Fruit fly (Drosophila melanogaster) whole organism, embryonic: ENCODE measurements around the gene Osi10a.

Source experiments
- BEAF-32 ChIP-seq: fragments of 200-800 bp; sonication (Bioruptor generic); optimal IDR thresholded peaks from 3 replicates; lab custom pipeline; 2017; ENCODE audit warnings: missing biosample characterization, missing genetic modification characterization, mild to moderate bottlenecking, moderate library complexity, missing genetic modification reagents
- Blimp-1 ChIP-seq: fragments of 200-800 bp; sonication (Bioruptor generic); optimal IDR thresholded peaks from 3 replicates; lab custom pipeline; 2018; ENCODE audit warnings: missing biosample characterization, missing genetic modification characterization, mild to moderate bottlenecking, moderate library complexity, missing genetic modification reagents
- BtbVII ChIP-seq: fragments of 200-800 bp; sonication (Bioruptor generic); optimal IDR thresholded peaks from 3 replicates; lab custom pipeline; 2017; ENCODE audit warnings: missing biosample characterization, mild to moderate bottlenecking, missing genetic modification characterization
- CG10209 ChIP-seq: fragments of 200-800 bp; sonication (Bioruptor generic); optimal IDR thresholded peaks from 3 replicates; lab custom pipeline; 2017; ENCODE audit warnings: missing biosample characterization, mild to moderate bottlenecking, missing genetic modification characterization, missing genetic modification reagents
- CG11093 ChIP-seq: fragments of 200-800 bp; sonication (Bioruptor generic); IDR thresholded peaks from 3 replicates; pipeline ENCODE4 v1.3.6; 2022; ENCODE audit warnings: missing biosample characterization, missing genetic modification characterization
- CG13296 ChIP-seq: fragments of 200-800 bp; sonication (Bioruptor generic); optimal IDR thresholded peaks from 3 replicates; lab custom pipeline; 2018; ENCODE audit warnings: missing biosample characterization, mild to moderate bottlenecking, missing genetic modification characterization
- CG14441 ChIP-seq: fragments of 200-800 bp; sonication (Bioruptor generic); IDR thresholded peaks from 2 replicates; pipeline ENCODE4 v1.3.6; 2022; ENCODE audit warnings: missing biosample characterization, missing genetic modification characterization
- CG14710 ChIP-seq: fragments of 200-800 bp; sonication (Bioruptor generic); optimal IDR thresholded peaks from 3 replicates; lab custom pipeline; 2019; ENCODE audit warnings: missing biosample characterization, mild to moderate bottlenecking, missing genetic modification characterization, moderate library complexity
- CG2199 ChIP-seq: fragments of 200-800 bp; sonication (Bioruptor generic); IDR thresholded peaks from 3 replicates; pipeline ENCODE4 v1.3.6; 2022; ENCODE audit warnings: missing biosample characterization, missing genetic modification characterization
- CG34376 ChIP-seq: fragments of 200-800 bp; sonication (Bioruptor generic); optimal IDR thresholded peaks from 2 replicates; lab custom pipeline; 2018; ENCODE audit warnings: missing biosample characterization, mild to moderate bottlenecking, missing genetic modification characterization
- CG3838 ChIP-seq: fragments of 200-800 bp; sonication (Bioruptor generic); optimal IDR thresholded peaks from 3 replicates; lab custom pipeline; 2016; ENCODE audit warnings: missing biosample characterization, missing genetic modification characterization
- CG4404 ChIP-seq: fragments of 200-800 bp; sonication (Bioruptor generic); IDR thresholded peaks from 2 replicates; pipeline ENCODE4 v1.3.6; 2022; ENCODE audit warnings: missing biosample characterization, missing genetic modification characterization
- CG4820 ChIP-seq: fragments of 200-800 bp; sonication (Bioruptor generic); optimal IDR thresholded peaks from 3 replicates; lab custom pipeline; 2016; ENCODE audit warnings: missing biosample characterization, missing genetic modification characterization
- CG8290 ChIP-seq, 3 experiments: fragments of 200-800 bp; sonication (Bioruptor generic); optimal IDR thresholded peaks; 2 replicates each; lab custom pipeline; 2016 to 2019; ENCODE audit warnings: missing biosample characterization in 3 of 3, missing genetic modification characterization in 3 of 3, mild to moderate bottlenecking in 2 of 3, moderate library complexity in 1 of 3
- CG9817 ChIP-seq: fragments of 200-800 bp; sonication (Bioruptor generic); optimal IDR thresholded peaks from 2 replicates; lab custom pipeline; 2018; ENCODE audit warnings: missing biosample characterization, mild to moderate bottlenecking, missing genetic modification characterization, moderate library complexity
- CG9932 ChIP-seq: fragments of 200-800 bp; sonication (Bioruptor generic); IDR thresholded peaks from 2 replicates; pipeline ENCODE4 v1.3.6; 2022; ENCODE audit warnings: missing biosample characterization, missing genetic modification characterization
- Jarid2 ChIP-seq: fragments of 200-800 bp; sonication (Bioruptor generic); optimal IDR thresholded peaks from 3 replicates; lab custom pipeline; 2017; ENCODE audit warnings: mild to moderate bottlenecking, missing biosample characterization, missing genetic modification reagents, missing genetic modification characterization
- Poxn ChIP-seq: fragments of 200-800 bp; sonication (Bioruptor generic); IDR thresholded peaks from 2 replicates; pipeline ENCODE4 v1.3.6; 2022; ENCODE audit warnings: missing biosample characterization, missing genetic modification characterization
- Six4 ChIP-seq: fragments of 200-800 bp; sonication (Bioruptor generic); optimal IDR thresholded peaks from 2 replicates; lab custom pipeline; 2016; ENCODE audit warnings: missing biosample characterization, missing genetic modification characterization
- Xrp1 ChIP-seq: fragments of 200-800 bp; sonication (Bioruptor generic); IDR thresholded peaks from 2 replicates; pipeline ENCODE4 v1.3.6; 2022; ENCODE audit warnings: missing biosample characterization, missing genetic modification characterization
- aop ChIP-seq: fragments of 200-800 bp; sonication (Bioruptor generic); IDR thresholded peaks from 2 replicates; pipeline ENCODE4 v1.3.6; 2022; ENCODE audit warnings: missing biosample characterization, missing genetic modification characterization
- dmrt99B ChIP-seq: fragments of 200-800 bp; sonication (Bioruptor generic); optimal IDR thresholded peaks from 2 replicates; lab custom pipeline; 2018; ENCODE audit warnings: missing biosample characterization, mild to moderate bottlenecking, missing genetic modification characterization, moderate library complexity
- ken ChIP-seq: fragments of 200-800 bp; sonication (Bioruptor generic); IDR thresholded peaks from 3 replicates; pipeline ENCODE4 v1.3.6; 2022; ENCODE audit warnings: missing biosample characterization, missing genetic modification characterization
- mirr ChIP-seq: fragments of 200-800 bp; sonication (Bioruptor generic); optimal IDR thresholded peaks from 3 replicates; lab custom pipeline; 2018; ENCODE audit warnings: missing biosample characterization, mild to moderate bottlenecking, missing genetic modification characterization
- oc ChIP-seq: fragments of 200-800 bp; sonication (Bioruptor generic); optimal IDR thresholded peaks from 2 replicates; lab custom pipeline; 2018; ENCODE audit warnings: missing biosample characterization, mild to moderate bottlenecking, missing genetic modification characterization, moderate library complexity
- otp ChIP-seq: fragments of 200-800 bp; sonication (Bioruptor generic); IDR thresholded peaks from 3 replicates; pipeline ENCODE4, ENCODE4 v1.3.6; 2022; ENCODE audit warnings: missing biosample characterization, missing genetic modification characterization
- row ChIP-seq: fragments of 200-800 bp; sonication (Bioruptor generic); IDR thresholded peaks from 3 replicates; pipeline ENCODE4 v1.3.6; 2022; ENCODE audit warnings: missing biosample characterization, missing genetic modification characterization
- stc ChIP-seq: fragments of 200-800 bp; sonication (Bioruptor generic); IDR thresholded peaks from 2 replicates; pipeline ENCODE4 v1.3.6; 2022; ENCODE audit warnings: missing biosample characterization, missing genetic modification characterization
- stwl ChIP-seq: fragments of 200-800 bp; sonication (Bioruptor generic); optimal IDR thresholded peaks from 3 replicates; lab custom pipeline; 2018; ENCODE audit warnings: missing biosample characterization, mild to moderate bottlenecking, missing genetic modification characterization, moderate library complexity
- tgo ChIP-seq: fragments of 200-800 bp; sonication (Bioruptor generic); IDR thresholded peaks from 3 replicates; pipeline ENCODE4 v1.3.6; 2022; ENCODE audit warnings: missing biosample characterization, missing genetic modification characterization
- ttk ChIP-seq: fragments of 200-800 bp; sonication (Bioruptor generic); IDR thresholded peaks from 2 replicates; pipeline ENCODE4 v2.1.2; 2022; ENCODE audit warnings: missing biosample characterization, missing genetic modification characterization
- zf30C ChIP-seq: fragments of 200-800 bp; sonication (Bioruptor generic); optimal IDR thresholded peaks from 3 replicates; lab custom pipeline; 2018; ENCODE audit warnings: missing biosample characterization, mild to moderate bottlenecking, missing genetic modification characterization

Osi10a gene

dm6 chr3R:6306584-6306983 lies 42.8 kb downstream of the Osi10a start, which contains the start of gene CG46026:
CG46026 (plus strand) TSS chr3R:6306884.
- TF ChIP-seq CG9817 (tag; lab: Kevin White, UChicago) (no peak), CG8290 (GFP tag; optimal IDR thresholded peaks at IDR 0.05; lab: Kevin White, UChicago) (no peak), CG8290 (tag; optimal IDR thresholded peaks at IDR 0.05; lab: Kevin White, UChicago) (no peak), aop (GFP tag; lab: Robert Waterston, UW) (no peak), mirr (no peak), otp (GFP tag; lab: Robert Waterston, UW) (no peak), BEAF-32 (GFP tag; lab: Kevin White, UChicago) (no peak), Poxn (GFP tag; lab: Robert Waterston, UW) (no peak), stc (GFP tag; lab: Robert Waterston, UW) (no peak), Six4 (GFP tag; lab: Kevin White, UChicago) (no peak), Xrp1 (GFP tag; lab: Robert Waterston, UW) (no peak), stwl (no peak), CG3838 (no peak), dmrt99B (tag; lab: Kevin White, UChicago) (no peak), zf30C (GFP tag; lab: Kevin White, UChicago) (no peak)

- no peak for TF ChIP-seq CG14710 (tag; lab: Kevin White, UChicago)
- no peak for TF ChIP-seq CG9932 (GFP tag; lab: Robert Waterston, UW)
- no peak for TF ChIP-seq tgo (GFP tag; lab: Robert Waterston, UW)
- TF ChIP-seq CG34376 (GFP tag; lab: Kevin White, UChicago): no peak
- TF ChIP-seq CG4404 (GFP tag; lab: Robert Waterston, UW): no peak
- no peak for TF ChIP-seq BtbVII
- no peak for TF ChIP-seq oc (tag; lab: Kevin White, UChicago)
- TF ChIP-seq CG4820 (GFP tag; lab: Kevin White, UChicago): no peak
- TF ChIP-seq CG10209 (GFP tag; lab: Kevin White, UChicago): no peak
- TF ChIP-seq CG14441: no peak
- TF ChIP-seq CG13296 (GFP tag; lab: Kevin White, UChicago): no peak
- TF ChIP-seq ttk: no peak
These were observed 45.9 kb downstream of the Osi10a start, which contains the start of gene CG31560 for dm6 chr3R:6309676-6310075. CG31560 (plus strand) TSS chr3R:6309976.

dm6 chr3R:6311641-6312259 lies 48.0 kb downstream of the Osi10a start, which contains the start of gene Osi17:
Osi17 (plus strand) TSS chr3R:6311772.
- TF ChIP-seq CG11093 (0 out of 3 replicates have a peak, but pooled peaks have one; percentile 11), CG2199 (GFP tag; lab: Robert Waterston, UW) (0 out of 3 replicates have a peak, but pooled peaks have one; percentile 61), ken (0 out of 3 replicates have a peak, but pooled peaks have one; percentile 26), Blimp-1 (peak; percentile 99), Jarid2 (peak; percentile 22), row (GFP tag; lab: Robert Waterston, UW) (no peak)
